Fruit fly (Drosophila melanogaster) whole organism, embryonic: ENCODE measurements around the gene bon.

Experiments
- Atf6 ChIP-seq: fragments of 200-800 bp; sonication (Bioruptor generic); IDR thresholded peaks from 2 replicates; pipeline ENCODE4 v1.3.6; 2022; ENCODE audit warnings: missing biosample characterization, missing genetic modification characterization
- CG10959 ChIP-seq: fragments of 200-800 bp; sonication (Bioruptor generic); IDR thresholded peaks from 2 replicates; pipeline ENCODE4 v1.3.6; 2022; ENCODE audit warnings: missing biosample characterization, missing genetic modification characterization
- CG12219 ChIP-seq: fragments of 200-800 bp; sonication (Bioruptor generic); optimal IDR thresholded peaks from 3 replicates; lab custom pipeline; 2018; ENCODE audit warnings: missing biosample characterization, mild to moderate bottlenecking, missing genetic modification characterization
- CG13123 ChIP-seq: fragments of 200-800 bp; sonication (Bioruptor generic); optimal IDR thresholded peaks from 2 replicates; lab custom pipeline; 2016; ENCODE audit warnings: missing biosample characterization, missing genetic modification characterization
- CG13624 ChIP-seq: fragments of 200-800 bp; sonication (Bioruptor generic); optimal IDR thresholded peaks from 2 replicates; lab custom pipeline; 2016; ENCODE audit warnings: missing biosample characterization, missing genetic modification characterization
- CG15269 ChIP-seq: fragments of 200-800 bp; sonication (Bioruptor generic); optimal IDR thresholded peaks from 2 replicates; lab custom pipeline; 2018; ENCODE audit warnings: missing biosample characterization, mild to moderate bottlenecking, missing genetic modification characterization, moderate library complexity
- CG15514 ChIP-seq: fragments of 200-800 bp; sonication (Bioruptor generic); optimal IDR thresholded peaks from 3 replicates; lab custom pipeline; 2017; ENCODE audit warnings: missing biosample characterization, missing genetic modification characterization, mild to moderate bottlenecking, moderate library complexity, missing genetic modification reagents
- CG15601 ChIP-seq: fragments of 200-800 bp; sonication (Bioruptor generic); optimal IDR thresholded peaks from 3 replicates; lab custom pipeline; 2019; ENCODE audit warnings: missing biosample characterization, mild to moderate bottlenecking, missing genetic modification characterization, moderate library complexity
- CG1603 ChIP-seq: fragments of 200-800 bp; sonication (Bioruptor generic); optimal IDR thresholded peaks from 2 replicates; lab custom pipeline; 2019; ENCODE audit warnings: missing biosample characterization, mild to moderate bottlenecking, missing genetic modification characterization, moderate library complexity
- CG16779 ChIP-seq: fragments of 200-800 bp; sonication (Bioruptor generic); IDR thresholded peaks from 2 replicates; pipeline ENCODE4 v1.3.6; 2022; ENCODE audit warnings: missing biosample characterization, missing genetic modification characterization
- CG16815 ChIP-seq: fragments of 200-800 bp; sonication (Bioruptor generic); optimal IDR thresholded peaks from 3 replicates; lab custom pipeline; 2017; ENCODE audit warnings: missing biosample characterization, mild to moderate bottlenecking, missing genetic modification characterization
- CG31224 ChIP-seq: fragments of 200-800 bp; sonication (Bioruptor generic); IDR thresholded peaks from 2 replicates; pipeline ENCODE4 v1.3.6; 2022; ENCODE audit warnings: missing biosample characterization, missing genetic modification characterization
- CG31441 ChIP-seq: fragments of 200-800 bp; sonication (Bioruptor generic); IDR thresholded peaks from 2 replicates; pipeline ENCODE4 v1.3.6; 2022; ENCODE audit warnings: missing biosample characterization, missing genetic modification characterization
- CG3281 ChIP-seq: fragments of 200-800 bp; sonication (Bioruptor generic); optimal IDR thresholded peaks from 3 replicates; lab custom pipeline; 2017; ENCODE audit warnings: missing biosample characterization, mild to moderate bottlenecking, missing genetic modification characterization
- CG3995 ChIP-seq: fragments of 200-800 bp; sonication (Bioruptor generic); optimal IDR thresholded peaks from 3 replicates; lab custom pipeline; 2016; ENCODE audit warnings: missing biosample characterization, missing genetic modification characterization
- CG4360 ChIP-seq: fragments of 200-800 bp; sonication (Bioruptor generic); IDR thresholded peaks from 2 replicates; pipeline ENCODE4 v1.3.6; 2022; ENCODE audit warnings: missing biosample characterization, missing genetic modification characterization
- CG4404 ChIP-seq: fragments of 200-800 bp; sonication (Bioruptor generic); IDR thresholded peaks from 2 replicates; pipeline ENCODE4 v1.3.6; 2022; ENCODE audit warnings: missing biosample characterization, missing genetic modification characterization
- CG5245 ChIP-seq: fragments of 200-800 bp; sonication (Bioruptor generic); optimal IDR thresholded peaks from 3 replicates; lab custom pipeline; 2016; ENCODE audit warnings: missing biosample characterization, missing genetic modification characterization
- CG6765 ChIP-seq: fragments of 200-800 bp; sonication (Bioruptor generic); optimal IDR thresholded peaks from 3 replicates; lab custom pipeline; 2017; ENCODE audit warnings: missing biosample characterization, mild to moderate bottlenecking, missing genetic modification characterization
- CG6813 ChIP-seq: fragments of 200-800 bp; sonication (Bioruptor generic); optimal IDR thresholded peaks from 2 replicates; lab custom pipeline; 2017; ENCODE audit warnings: missing biosample characterization, missing genetic modification characterization, mild to moderate bottlenecking, moderate library complexity, missing genetic modification reagents
- CG7357 ChIP-seq: fragments of 200-800 bp; sonication (Bioruptor generic); IDR thresholded peaks from 3 replicates; pipeline ENCODE4 v1.3.6; 2022; ENCODE audit warnings: missing biosample characterization, missing genetic modification characterization
- CG9876 ChIP-seq: fragments of 200-800 bp; sonication (Bioruptor generic); optimal IDR thresholded peaks from 2 replicates; lab custom pipeline; 2016; ENCODE audit warnings: missing biosample characterization, missing genetic modification characterization
- D19A ChIP-seq: fragments of 200-800 bp; optimal IDR thresholded peaks from 3 replicates; lab custom pipeline; 2019; ENCODE audit warnings: missing biosample characterization, mild to moderate bottlenecking, missing genetic modification characterization, moderate library complexity
- MESR4 ChIP-seq: fragments of 200-800 bp; sonication (Bioruptor generic); optimal IDR thresholded peaks from 2 replicates; lab custom pipeline; 2018; ENCODE audit warnings: missing biosample characterization, mild to moderate bottlenecking, missing genetic modification characterization, moderate library complexity
- Med ChIP-seq: fragments of 200-800 bp; sonication (Bioruptor generic); peaks from one replicate; lab custom pipeline; 2016; ENCODE audit warnings: missing biosample characterization, missing genetic modification characterization, mild to moderate bottlenecking, inconsistent platforms, moderate library complexity
- Six4 ChIP-seq: fragments of 200-800 bp; sonication (Bioruptor generic); optimal IDR thresholded peaks from 2 replicates; lab custom pipeline; 2016; ENCODE audit warnings: missing biosample characterization, missing genetic modification characterization
- Sry-β ChIP-seq: fragments of 200-800 bp; sonication (Bioruptor generic); optimal IDR thresholded peaks from 2 replicates; lab custom pipeline; 2018; ENCODE audit warnings: missing biosample characterization, mild to moderate bottlenecking, missing genetic modification characterization, moderate library complexity
- TFAM ChIP-seq: fragments of 200-800 bp; sonication (Bioruptor generic); optimal IDR thresholded peaks from 2 replicates; lab custom pipeline; 2017; ENCODE audit warnings: missing biosample characterization, missing genetic modification characterization, inconsistent platforms
- Taf1 ChIP-seq: fragments of 200-800 bp; sonication (Bioruptor generic); IDR thresholded peaks from 2 replicates; pipeline ENCODE4 v1.3.6; 2022; ENCODE audit warnings: missing biosample characterization, missing genetic modification characterization
- ara ChIP-seq: fragments of 200-800 bp; sonication (Bioruptor generic); IDR thresholded peaks from 2 replicates; pipeline ENCODE4 v1.3.6; 2022; ENCODE audit warnings: missing biosample characterization, missing genetic modification characterization
- bigmax ChIP-seq: fragments of 200-800 bp; sonication (Bioruptor generic); optimal IDR thresholded peaks from 2 replicates; lab custom pipeline; 2018; ENCODE audit warnings: missing biosample characterization, mild to moderate bottlenecking, missing genetic modification characterization
- bsh ChIP-seq, 2 experiments: fragments of 200-800 bp; sonication (Bioruptor generic); optimal IDR thresholded peaks; 2 replicates each; lab custom pipeline; 2017 to 2018; ENCODE audit warnings: mild to moderate bottlenecking in 2 of 2, missing biosample characterization in 2 of 2, missing genetic modification characterization in 2 of 2, moderate library complexity in 1 of 2
- chinmo ChIP-seq: fragments of 200-800 bp; sonication (Bioruptor generic); IDR thresholded peaks from 4 replicates; pipeline ENCODE4 v1.3.6; 2022; ENCODE audit warnings: missing biosample characterization, missing genetic modification characterization; ENCODE audit not compliant: partially characterized antibody
- ci ChIP-seq: fragments of 200-800 bp; sonication (Bioruptor generic); IDR thresholded peaks from 3 replicates; pipeline ENCODE4 v1.3.6; 2022; ENCODE audit warnings: missing biosample characterization, missing genetic modification characterization
- crc ChIP-seq: fragments of 200-800 bp; sonication (Bioruptor generic); optimal IDR thresholded peaks from 2 replicates; lab custom pipeline; 2016; ENCODE audit warnings: missing biosample characterization, missing genetic modification characterization
- crol ChIP-seq: fragments of 200-800 bp; sonication (Bioruptor generic); IDR thresholded peaks from 2 replicates; pipeline ENCODE4 v1.3.6; 2022; ENCODE audit warnings: missing biosample characterization, missing genetic modification characterization
- gfzf ChIP-seq: fragments of 200-800 bp; sonication (Bioruptor generic); optimal IDR thresholded peaks from 2 replicates; lab custom pipeline; 2016; ENCODE audit warnings: missing biosample characterization, mild to moderate bottlenecking, missing genetic modification characterization, moderate library complexity
- grau ChIP-seq: fragments of 200-800 bp; optimal IDR thresholded peaks from 3 replicates; lab custom pipeline; 2019; ENCODE audit warnings: missing biosample characterization, mild to moderate bottlenecking, missing genetic modification characterization, moderate library complexity
- hb ChIP-seq: fragments of 200-800 bp; sonication (Bioruptor generic); IDR thresholded peaks from 3 replicates; pipeline ENCODE4 v1.3.6; 2022; ENCODE audit warnings: missing biosample characterization, missing genetic modification characterization; ENCODE audit not compliant: partially characterized antibody
- her ChIP-seq: fragments of 200-800 bp; sonication (Bioruptor generic); optimal IDR thresholded peaks from 2 replicates; lab custom pipeline; 2016; ENCODE audit warnings: missing biosample characterization, missing genetic modification characterization
- klu ChIP-seq: fragments of 200-800 bp; sonication (Bioruptor generic); IDR thresholded peaks from 2 replicates; pipeline ENCODE4 v1.3.6; 2022; ENCODE audit warnings: missing biosample characterization, missing genetic modification characterization
- lov ChIP-seq, 2 experiments: fragments of 200-800 bp in 1 of 2; fragments of >200 bp in 1 of 2; sonication (Bioruptor generic) in 1 of 2; IDR thresholded peaks in 1 of 2; optimal IDR thresholded peaks in 1 of 2; 2 replicates in 1 of 2; 3 replicates in 1 of 2; pipeline versions ENCODE4 v1.3.6 to Lab custom; 2017 to 2022; ENCODE audit warnings: missing biosample characterization in 1 of 2, missing genetic modification characterization in 1 of 2
- odd ChIP-seq: fragments of 200-800 bp; sonication (Bioruptor generic); optimal IDR thresholded peaks from 2 replicates; lab custom pipeline; 2017; ENCODE audit warnings: missing biosample characterization, mild to moderate bottlenecking, missing genetic modification characterization
- pros ChIP-seq: fragments of 200-800 bp; sonication (Bioruptor generic); optimal IDR thresholded peaks from 3 replicates; lab custom pipeline; 2019; ENCODE audit warnings: missing biosample characterization, mild to moderate bottlenecking, missing genetic modification characterization, moderate library complexity
- pzg ChIP-seq: fragments of 200-800 bp; sonication (Bioruptor generic); optimal IDR thresholded peaks from 3 replicates; lab custom pipeline; 2018; ENCODE audit warnings: missing biosample characterization, mild to moderate bottlenecking, missing genetic modification characterization, moderate library complexity
- sens-2 ChIP-seq: fragments of 200-800 bp; sonication (Bioruptor generic); IDR thresholded peaks from 2 replicates; pipeline ENCODE4 v1.3.6; 2022; ENCODE audit warnings: missing biosample characterization, missing genetic modification characterization
- seq ChIP-seq: fragments of 200-800 bp; sonication (Bioruptor generic); IDR thresholded peaks from 2 replicates; pipeline ENCODE4 v1.3.6; 2022; ENCODE audit warnings: missing biosample characterization, missing genetic modification characterization
- slbo ChIP-seq: fragments of 200-800 bp; sonication (Bioruptor generic); IDR thresholded peaks from 2 replicates; pipeline ENCODE4 v1.3.6; 2022; ENCODE audit warnings: missing biosample characterization, missing genetic modification characterization
- sug ChIP-seq: fragments of 200-800 bp; optimal IDR thresholded peaks from 2 replicates; lab custom pipeline; 2019; ENCODE audit warnings: missing biosample characterization, mild to moderate bottlenecking, missing genetic modification characterization, moderate library complexity
- unc-4 ChIP-seq: fragments of 200-800 bp; sonication (Bioruptor generic); IDR thresholded peaks from 2 replicates; pipeline ENCODE4 v1.3.6; 2022; ENCODE audit warnings: missing biosample characterization, missing genetic modification characterization; ENCODE audit not compliant: partially characterized antibody

bon gene

DNA sequence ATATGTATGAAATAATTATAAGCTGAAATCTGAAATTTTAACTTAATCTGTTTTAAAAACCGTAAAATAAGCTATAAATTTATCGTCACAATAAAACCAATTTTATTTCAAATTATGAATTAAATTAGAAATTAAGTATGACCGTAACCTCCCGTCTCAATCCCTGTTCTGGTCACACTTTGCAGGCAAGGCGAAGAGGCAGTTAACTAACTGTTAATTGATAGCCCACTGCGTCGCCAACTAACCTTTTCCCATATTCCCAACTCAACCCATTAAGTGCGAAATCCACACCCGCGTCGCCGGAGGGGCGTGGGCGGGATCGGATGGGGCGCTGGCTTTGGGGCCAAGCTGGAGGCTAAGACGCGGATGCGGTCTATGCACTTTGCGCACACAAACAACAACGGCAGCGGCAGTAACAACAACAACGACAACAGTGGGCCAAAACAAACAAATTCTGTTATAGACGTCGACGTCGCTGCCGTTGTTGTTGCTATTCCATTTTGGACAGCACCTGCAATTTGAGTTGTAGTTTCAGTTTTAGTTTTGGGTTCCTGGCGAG is 32.2 kb upstream of the bon start, which contains the start of gene CG5191 (continued):
- 0 out of 2 replicates have a peak, but pooled peaks have one; percentile 31 for TF ChIP-seq unc-4 (GFP tag; lab: Robert Waterston, UW)
- TF ChIP-seq lov (optimal IDR thresholded peaks at IDR 0.05; lab: Kevin White, UChicago): no peak
- 0 out of 3 replicates have a peak, but pooled peaks have one; percentile 52 for TF ChIP-seq lov (GFP tag; IDR thresholded peaks at IDR 0.05; lab: Robert Waterston, UW)
- TF ChIP-seq CG16779 (GFP tag; lab: Robert Waterston, UW): no peak
- no peak for TF ChIP-seq CG3995 (GFP tag; lab: Kevin White, UChicago)
- TF ChIP-seq CG7357: no peak
- 0 out of 2 replicates have a peak, but pooled peaks have one; percentile 12 for TF ChIP-seq ara (GFP tag; lab: Robert Waterston, UW)
- no peak for TF ChIP-seq CG5245 (GFP tag; lab: Kevin White, UChicago)
- peak; percentile 21 for TF ChIP-seq pzg (GFP tag; lab: Kevin White, UChicago)
- no peak for TF ChIP-seq bsh (GFP tag; optimal IDR thresholded peaks at IDR 0.05; lab: Kevin White, UChicago)
- TF ChIP-seq chinmo (GFP tag; lab: Robert Waterston, UW): peak; percentile 84; the same call in 1 of the 4 replicates
- TF ChIP-seq CG13123 (GFP tag; lab: Kevin White, UChicago): no peak
- TF ChIP-seq CG6765 (GFP tag; lab: Kevin White, UChicago): no peak
- no peak for TF ChIP-seq CG15601
- TF ChIP-seq CG4404: no peak
- no peak for TF ChIP-seq CG15269 (tag; lab: Kevin White, UChicago)
- TF ChIP-seq grau (tag; lab: Kevin White, UChicago): peak; percentile 21
- no peak for TF ChIP-seq CG31441 (GFP tag; lab: Robert Waterston, UW)
- no peak for TF ChIP-seq CG12219 (GFP tag; lab: Kevin White, UChicago)
- TF ChIP-seq CG3281: no peak
- TF ChIP-seq seq: peak; percentile 21; the same call in 1 of the 2 replicates
- no peak for TF ChIP-seq pros (GFP tag; lab: Kevin White, UChicago)
- no peak for TF ChIP-seq Sry-β (GFP tag; lab: Kevin White, UChicago)
- TF ChIP-seq CG9876 (GFP tag; lab: Kevin White, UChicago): no peak
- no peak for TF ChIP-seq crc (GFP tag; lab: Kevin White, UChicago)
- TF ChIP-seq sens-2 (GFP tag; lab: Robert Waterston, UW): no peak
- no peak for TF ChIP-seq CG31224
- TF ChIP-seq CG15514 (GFP tag; lab: Kevin White, UChicago): no peak
- TF ChIP-seq CG10959 (GFP tag; lab: Robert Waterston, UW): no peak
- TF ChIP-seq D19A (tag; lab: Kevin White, UChicago): peak; percentile 39
- TF ChIP-seq TFAM (GFP tag; lab: Kevin White, UChicago): no peak
- TF ChIP-seq CG4360 (GFP tag; lab: Robert Waterston, UW): peak; percentile 81
- peak; percentile 11 for TF ChIP-seq CG1603 (tag; lab: Kevin White, UChicago)
- TF ChIP-seq MESR4 (GFP tag; lab: Kevin White, UChicago): peak; percentile 54
- TF ChIP-seq klu (GFP tag; lab: Robert Waterston, UW): no peak
- TF ChIP-seq slbo: no peak
- TF ChIP-seq hb (GFP tag; lab: Robert Waterston, UW): no peak
- TF ChIP-seq Atf6 (GFP tag; lab: Robert Waterston, UW): no peak
- TF ChIP-seq Med (GFP tag; lab: Kevin White, UChicago): peak; percentile 4

DNA sequence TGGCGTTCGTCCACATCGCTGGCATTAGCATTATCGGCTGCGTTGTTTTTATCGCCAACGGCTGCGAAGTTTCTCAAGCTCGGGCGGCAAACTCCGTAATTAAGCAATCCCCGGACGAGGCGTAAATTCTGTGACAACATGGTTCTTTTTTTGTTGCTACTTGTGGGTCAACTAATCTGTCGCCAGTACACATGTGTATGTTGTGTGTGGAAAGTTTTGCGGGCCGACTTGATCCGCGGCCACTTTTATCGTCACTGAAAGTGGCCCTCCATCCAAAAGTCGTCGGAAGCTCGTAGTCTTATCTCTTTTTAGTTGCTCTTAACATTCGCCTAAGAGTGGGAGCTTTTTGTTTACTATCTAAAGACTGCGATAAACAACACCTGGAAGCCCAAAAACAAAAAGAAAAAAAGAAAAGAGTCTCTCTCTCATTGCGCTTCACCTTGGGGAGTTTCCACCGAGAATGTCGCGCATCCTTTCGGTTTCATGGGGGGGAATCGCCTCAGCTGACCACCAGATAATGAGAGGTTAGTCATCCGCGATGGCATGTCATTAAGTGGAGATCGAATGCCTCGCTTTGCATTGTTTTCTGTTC is 29.0 kb upstream of the bon start, which contains the start of gene CG10877:
TSS of gene CG10877 (minus strand) at position 238 of the 592 bp plus-strand sequence.
- TF ChIP-seq ci (GFP tag; lab: Robert Waterston, UW) (0 out of 3 replicates have a peak, but pooled peaks have one; percentile 7), CG6813 (GFP tag; lab: Kevin White, UChicago) (no peak), CG13624 (GFP tag; lab: Kevin White, UChicago) (no peak), bigmax (GFP tag; lab: Kevin White, UChicago) (no peak), Six4 (GFP tag; lab: Kevin White, UChicago) (no peak), Taf1 (GFP tag; lab: Robert Waterston, UW) (no peak), crol (no peak), odd (GFP tag; lab: Kevin White, UChicago) (peak; percentile 22), sug (tag; lab: Kevin White, UChicago) (peak; percentile 64), her (GFP tag; lab: Kevin White, UChicago) (no peak), CG16815 (GFP tag; lab: Kevin White, UChicago) (no peak), gfzf (no peak)
